Fruit fly (Drosophila melanogaster) whole organism, embryonic: ENCODE data around the gene CG15170.

Experiments used
- Abd-B ChIP-seq: fragments of 200-800 bp; sonication (Bioruptor generic); optimal IDR thresholded peaks from 2 replicates; lab custom pipeline; 2018; ENCODE audit warnings: missing biosample characterization, mild to moderate bottlenecking, missing genetic modification characterization, moderate library complexity
- Atf6 ChIP-seq: fragments of 200-800 bp; sonication (Bioruptor generic); IDR thresholded peaks from 2 replicates; pipeline ENCODE4 v1.3.6; 2022; ENCODE audit warnings: missing biosample characterization, missing genetic modification characterization
- CG10959 ChIP-seq: fragments of 200-800 bp; sonication (Bioruptor generic); IDR thresholded peaks from 2 replicates; pipeline ENCODE4 v1.3.6; 2022; ENCODE audit warnings: missing biosample characterization, missing genetic modification characterization
- CG11247 ChIP-seq: fragments of 200-800 bp; sonication (Bioruptor generic); IDR thresholded peaks from 2 replicates; pipeline ENCODE4 v1.3.6; 2022; ENCODE audit warnings: missing biosample characterization, missing genetic modification characterization
- CG11456 ChIP-seq: fragments of 200-800 bp; sonication (Bioruptor generic); IDR thresholded peaks from 3 replicates; pipeline ENCODE4 v1.3.6; 2022; ENCODE audit warnings: missing biosample characterization, missing genetic modification characterization
- CG11560 ChIP-seq: fragments of 200-800 bp; sonication (Bioruptor generic); IDR thresholded peaks from 3 replicates; pipeline ENCODE4 v1.3.6; 2022; ENCODE audit warnings: missing biosample characterization, missing genetic modification characterization
- CG11695 ChIP-seq: fragments of 200-800 bp; sonication (Bioruptor generic); IDR thresholded peaks from 3 replicates; pipeline ENCODE4 v1.3.6; 2022; ENCODE audit warnings: missing biosample characterization, missing genetic modification characterization
- CG15073 ChIP-seq: fragments of 200-800 bp; sonication (Bioruptor generic); optimal IDR thresholded peaks from 2 replicates; lab custom pipeline; 2016; ENCODE audit warnings: missing biosample characterization, missing genetic modification characterization
- CG1529 ChIP-seq: fragments of 200-800 bp; sonication (Bioruptor generic); optimal IDR thresholded peaks from 3 replicates; lab custom pipeline; 2018; ENCODE audit warnings: missing biosample characterization, missing genetic modification characterization
- CG1603 ChIP-seq: fragments of 200-800 bp; sonication (Bioruptor generic); optimal IDR thresholded peaks from 2 replicates; lab custom pipeline; 2019; ENCODE audit warnings: missing biosample characterization, mild to moderate bottlenecking, missing genetic modification characterization, moderate library complexity
- CG17186 ChIP-seq: fragments of 200-800 bp; sonication (Bioruptor generic); optimal IDR thresholded peaks from 3 replicates; lab custom pipeline; 2017; ENCODE audit warnings: missing biosample characterization, missing genetic modification reagents, missing genetic modification characterization
- CG18262 ChIP-seq: fragments of 200-800 bp; optimal IDR thresholded peaks from 3 replicates; lab custom pipeline; 2019; ENCODE audit warnings: missing biosample characterization, mild to moderate bottlenecking, missing genetic modification characterization, moderate library complexity
- CG1832 ChIP-seq: fragments of 200-800 bp; sonication (Bioruptor generic); optimal IDR thresholded peaks from 2 replicates; lab custom pipeline; 2017; ENCODE audit warnings: missing biosample characterization, mild to moderate bottlenecking, missing genetic modification characterization, inconsistent platforms
- CG18599 ChIP-seq: fragments of 200-800 bp; sonication (Bioruptor generic); optimal IDR thresholded peaks from 3 replicates; lab custom pipeline; 2017; ENCODE audit warnings: missing biosample characterization, missing genetic modification characterization, mild to moderate bottlenecking, moderate library complexity, missing genetic modification reagents
- CG2120 ChIP-seq: fragments of 200-800 bp; sonication (Bioruptor generic); optimal IDR thresholded peaks from 3 replicates; lab custom pipeline; 2016; ENCODE audit warnings: missing biosample characterization, missing genetic modification characterization
- CG4617 ChIP-seq: fragments of 200-800 bp; sonication (Bioruptor generic); optimal IDR thresholded peaks from 3 replicates; lab custom pipeline; 2016; ENCODE audit warnings: missing biosample characterization, missing genetic modification characterization, borderline replicate concordance
- CG6791 ChIP-seq: fragments of 200-800 bp; sonication (Bioruptor generic); IDR thresholded peaks from 3 replicates; pipeline ENCODE4 v1.3.6; 2022; ENCODE audit warnings: missing biosample characterization, missing genetic modification characterization; ENCODE audit not compliant: partially characterized antibody
- CG7372 ChIP-seq: fragments of 200-800 bp; sonication (Bioruptor generic); IDR thresholded peaks from 2 replicates; pipeline ENCODE4 v1.3.6; 2022; ENCODE audit warnings: missing biosample characterization, missing genetic modification characterization
- CG7556 ChIP-seq: fragments of 200-800 bp; sonication (Bioruptor generic); optimal IDR thresholded peaks from 2 replicates; lab custom pipeline; 2017; ENCODE audit warnings: missing biosample characterization, mild to moderate bottlenecking, missing genetic modification characterization
- CG7745 ChIP-seq: fragments of 200-800 bp; sonication (Bioruptor generic); optimal IDR thresholded peaks from 2 replicates; lab custom pipeline; 2018; ENCODE audit warnings: missing biosample characterization, mild to moderate bottlenecking, missing genetic modification characterization, moderate library complexity
- CG7963 ChIP-seq: fragments of 200-800 bp; sonication (Bioruptor generic); IDR thresholded peaks from 3 replicates; pipeline ENCODE4 v1.3.6; 2022; ENCODE audit warnings: missing biosample characterization, missing genetic modification characterization; ENCODE audit not compliant: partially characterized antibody
- CG8765 ChIP-seq: fragments of 200-800 bp; sonication (Bioruptor generic); IDR thresholded peaks from 2 replicates; pipeline ENCODE4 v1.3.6; 2022; ENCODE audit warnings: missing biosample characterization, missing genetic modification characterization
- CHES-1-like ChIP-seq: fragments of 200-800 bp; sonication (Bioruptor generic); optimal IDR thresholded peaks from 2 replicates; lab custom pipeline; 2016; ENCODE audit warnings: missing biosample characterization, missing genetic modification characterization
- CoRest ChIP-seq: fragments of 200-800 bp; sonication (Bioruptor generic); optimal IDR thresholded peaks from 3 replicates; lab custom pipeline; 2018; ENCODE audit warnings: missing biosample characterization, mild to moderate bottlenecking, missing genetic modification characterization, moderate library complexity
- HHEX ChIP-seq: fragments of 200-800 bp; sonication (Bioruptor generic); optimal IDR thresholded peaks from 3 replicates; lab custom pipeline; 2017; ENCODE audit warnings: missing biosample characterization, mild to moderate bottlenecking, missing genetic modification characterization, missing genetic modification reagents
- Oli ChIP-seq: fragments of 200-800 bp; sonication (Bioruptor generic); optimal IDR thresholded peaks from 2 replicates; lab custom pipeline; 2018; ENCODE audit warnings: missing biosample characterization, mild to moderate bottlenecking, missing genetic modification characterization, moderate library complexity
- Ravus ChIP-seq: fragments of 200-800 bp; sonication (Bioruptor generic); IDR thresholded peaks from 2 replicates; pipeline ENCODE4 v1.3.6; 2022; ENCODE audit warnings: missing biosample characterization, missing genetic modification characterization
- Rfx ChIP-seq: fragments of 200-800 bp; sonication (Bioruptor generic); IDR thresholded peaks from 2 replicates; pipeline ENCODE4 v1.3.6; 2022; ENCODE audit warnings: missing biosample characterization, missing genetic modification characterization
- Spps ChIP-seq: fragments of 200-800 bp; sonication (Bioruptor generic); optimal IDR thresholded peaks from 2 replicates; lab custom pipeline; 2018; ENCODE audit warnings: missing biosample characterization, mild to moderate bottlenecking, missing genetic modification characterization
- ac ChIP-seq: fragments of 200-800 bp; sonication (Bioruptor generic); optimal IDR thresholded peaks from 3 replicates; lab custom pipeline; 2017; ENCODE audit warnings: missing biosample characterization, mild to moderate bottlenecking, missing genetic modification characterization
- ash1 ChIP-seq: fragments of 200-800 bp; sonication (Bioruptor generic); optimal IDR thresholded peaks from 2 replicates; lab custom pipeline; 2018; ENCODE audit warnings: missing biosample characterization, mild to moderate bottlenecking, missing genetic modification characterization
- ato ChIP-seq: fragments of 200-800 bp; sonication (Bioruptor generic); IDR thresholded peaks from 2 replicates; pipeline ENCODE4 v1.3.6; 2022; ENCODE audit warnings: missing biosample characterization, missing genetic modification characterization; ENCODE audit not compliant: partially characterized antibody
- cad ChIP-seq: fragments of >200 bp; optimal IDR thresholded peaks from 2 replicates; lab custom pipeline; 2017; ENCODE audit warnings: missing biosample characterization, missing genetic modification characterization
- chn ChIP-seq: fragments of 200-800 bp; sonication (Bioruptor generic); optimal IDR thresholded peaks from 2 replicates; lab custom pipeline; 2016; ENCODE audit warnings: missing biosample characterization, missing genetic modification characterization
- cwo ChIP-seq: fragments of 200-800 bp; sonication (Bioruptor generic); optimal IDR thresholded peaks from 3 replicates; lab custom pipeline; 2017; ENCODE audit warnings: missing biosample characterization, missing genetic modification characterization, mild to moderate bottlenecking, moderate library complexity, missing genetic modification reagents
- da ChIP-seq: fragments of 200-800 bp; sonication (Bioruptor generic); optimal IDR thresholded peaks from 2 replicates; lab custom pipeline; 2016; ENCODE audit warnings: missing biosample characterization, missing genetic modification characterization
- dimm ChIP-seq: fragments of 200-800 bp; sonication (Bioruptor generic); IDR thresholded peaks from 2 replicates; pipeline ENCODE4 v1.3.6; 2022; ENCODE audit warnings: missing biosample characterization, missing genetic modification characterization
- dpn ChIP-seq, 2 experiments: fragments of 200-800 bp; sonication (Bioruptor generic); optimal IDR thresholded peaks; 3 replicates each; lab custom pipeline; 2016; ENCODE audit warnings: missing biosample characterization in 2 of 2, missing genetic modification characterization in 2 of 2
- exex ChIP-seq: fragments of 200-800 bp; sonication (Bioruptor generic); optimal IDR thresholded peaks from 4 replicates; lab custom pipeline; 2018; ENCODE audit warnings: missing biosample characterization, mild to moderate bottlenecking, missing genetic modification characterization, moderate library complexity
- eyg ChIP-seq: fragments of 200-800 bp; sonication (Bioruptor generic); optimal IDR thresholded peaks from 3 replicates; lab custom pipeline; 2016; ENCODE audit warnings: missing biosample characterization, missing genetic modification characterization
- fu2 ChIP-seq: fragments of 200-800 bp; sonication (Bioruptor generic); optimal IDR thresholded peaks from 2 replicates; lab custom pipeline; 2016; ENCODE audit warnings: missing biosample characterization, missing genetic modification characterization
- grau ChIP-seq: fragments of 200-800 bp; optimal IDR thresholded peaks from 3 replicates; lab custom pipeline; 2019; ENCODE audit warnings: missing biosample characterization, mild to moderate bottlenecking, missing genetic modification characterization, moderate library complexity
- ind ChIP-seq: fragments of 200-800 bp; sonication (Bioruptor generic); optimal IDR thresholded peaks from 3 replicates; lab custom pipeline; 2016; ENCODE audit warnings: missing biosample characterization, missing genetic modification characterization
- jing ChIP-seq: fragments of 200-800 bp; sonication (Bioruptor generic); optimal IDR thresholded peaks from 2 replicates; lab custom pipeline; 2018; ENCODE audit warnings: missing biosample characterization, mild to moderate bottlenecking, missing genetic modification characterization
- kah ChIP-seq: fragments of 200-800 bp; sonication (Bioruptor generic); optimal IDR thresholded peaks from 2 replicates; lab custom pipeline; 2018; ENCODE audit warnings: missing biosample characterization, mild to moderate bottlenecking, missing genetic modification characterization
- mld ChIP-seq: fragments of 200-800 bp; sonication (Bioruptor generic); IDR thresholded peaks from 3 replicates; pipeline ENCODE4 v1.3.6; 2022; ENCODE audit warnings: missing biosample characterization, missing genetic modification characterization; ENCODE audit not compliant: partially characterized antibody
- sd ChIP-seq: fragments of 200-800 bp; sonication (Bioruptor generic); optimal IDR thresholded peaks from 3 replicates; lab custom pipeline; 2018; ENCODE audit warnings: missing biosample characterization, mild to moderate bottlenecking, missing genetic modification characterization, moderate library complexity
- sob ChIP-seq: fragments of 200-800 bp; sonication (Bioruptor generic); IDR thresholded peaks from 2 replicates; pipeline ENCODE4 v1.3.6; 2022; ENCODE audit warnings: missing biosample characterization, missing genetic modification characterization
- vfl ChIP-seq: fragments of 200-800 bp; sonication (Bioruptor generic); optimal IDR thresholded peaks from 2 replicates; lab custom pipeline; 2016; ENCODE audit warnings: missing biosample characterization, missing genetic modification characterization

The CG15170 gene

dm6 chr2L:18987078-18987895 lies 2.7 kb downstream of the CG15170 start, which contains the start of the genes Swip-1 and EMC5 (continued):
- peak; percentile 54 for TF ChIP-seq CG2120 (GFP tag; lab: Kevin White, UChicago)
- TF ChIP-seq ash1 (GFP tag; lab: Kevin White, UChicago) = no peak
- peak; percentile 59 for TF ChIP-seq ind (GFP tag; lab: Kevin White, UChicago)
- peak; percentile 78 for TF ChIP-seq Rfx (GFP tag; lab: Robert Waterston, UW)
- peak; percentile 60 for TF ChIP-seq sd (tag; lab: Kevin White, UChicago)
- TF ChIP-seq CG7745 (tag; lab: Kevin White, UChicago) = no peak
- no peak for TF ChIP-seq ac (GFP tag; lab: Kevin White, UChicago)
- TF ChIP-seq grau = peak; percentile 77
- no peak for TF ChIP-seq dimm (GFP tag; lab: Robert Waterston, UW)
- peak; percentile 64 for TF ChIP-seq CG11247 (GFP tag; lab: Robert Waterston, UW)
- TF ChIP-seq CoRest (tag; lab: Kevin White, UChicago) = peak; percentile 88
- TF ChIP-seq CG18599 (GFP tag; lab: Kevin White, UChicago) = peak; percentile 47
- peak; percentile 58; the same call in 2 of the 3 replicates for TF ChIP-seq CG6791 (GFP tag; lab: Robert Waterston, UW)
- no peak for TF ChIP-seq cad (GFP tag; lab: Kevin White, UChicago)
- no peak for TF ChIP-seq cwo (GFP tag; lab: Kevin White, UChicago)
- no peak for TF ChIP-seq CG1832 (GFP tag; lab: Kevin White, UChicago)
- no peak for TF ChIP-seq Ravus (GFP tag; lab: Robert Waterston, UW)
- TF ChIP-seq fu2 (GFP tag; lab: Kevin White, UChicago) = no peak
- TF ChIP-seq chn (GFP tag; lab: Kevin White, UChicago) = no peak
- peak; percentile 24 for TF ChIP-seq exex (tag; lab: Kevin White, UChicago)
- TF ChIP-seq CG7963 = peak; percentile 24; the same call in 1 of the 3 replicates
- no peak for TF ChIP-seq da (GFP tag; lab: Kevin White, UChicago)
- TF ChIP-seq dpn (GFP tag; optimal IDR thresholded peaks at IDR 0.05; lab: Kevin White, UChicago) = peak in 1 of 2 experiments; percentile 53
- peak; percentile 62 for TF ChIP-seq CG7556
- peak; percentile 80 for TF ChIP-seq CG11456 (GFP tag; lab: Robert Waterston, UW)
- TF ChIP-seq Oli = peak; percentile 24
- peak; percentile 8 for TF ChIP-seq CG1529 (GFP tag; lab: Kevin White, UChicago)
- TF ChIP-seq CG15073 = no peak
- TF ChIP-seq CG7372 = no peak
- no peak for TF ChIP-seq CG11695 (GFP tag; lab: Robert Waterston, UW)
- TF ChIP-seq CHES-1-like (GFP tag; lab: Kevin White, UChicago) = no peak
- TF ChIP-seq mld (GFP tag; lab: Robert Waterston, UW) = no peak
- TF ChIP-seq CG10959 (GFP tag; lab: Robert Waterston, UW) = no peak
- TF ChIP-seq CG8765 = no peak
- peak; percentile 35 for TF ChIP-seq HHEX (GFP tag; lab: Kevin White, UChicago)
- peak; percentile 55; the same call in 1 of the 2 replicates for TF ChIP-seq ato (GFP tag; lab: Robert Waterston, UW)
- no peak for TF ChIP-seq CG11560 (tag; lab: Robert Waterston, UW)
- TF ChIP-seq CG4617 = peak; percentile 52
- no peak for TF ChIP-seq Spps (tag; lab: Kevin White, UChicago)
- peak; percentile 28 for TF ChIP-seq CG17186
- TF ChIP-seq jing (GFP tag; lab: Kevin White, UChicago) = no peak
- no peak for TF ChIP-seq CG1603
- no peak for TF ChIP-seq eyg (GFP tag; lab: Kevin White, UChicago)
- peak; percentile 71 for TF ChIP-seq sob (GFP tag; lab: Robert Waterston, UW)
- no peak for TF ChIP-seq kah (GFP tag; lab: Kevin White, UChicago)
- peak; percentile 78 for TF ChIP-seq CG18262 (tag; lab: Kevin White, UChicago)
- TF ChIP-seq vfl (GFP tag; lab: Kevin White, UChicago) = no peak
- peak; percentile 84 for TF ChIP-seq Abd-B
- TF ChIP-seq Atf6 = no peak
